Worm (Caenorhabditis elegans): ENCODE data around the gene C35B1.3.

Gene C35B1.3

ce11 chrIV:4049398-4049998 is 31.5 kb upstream of the C35B1.3 start, which contains the start of gene pcn-1:
pcn-1 (minus strand) TSS chrIV:4049448.
- peak; percentile 49 for TF ChIP-seq F13C5.2 (tag; optimal IDR thresholded peaks at IDR 0.05)
- peak; percentile 29 for TF ChIP-seq hmg-4 (GFP tag; optimal IDR thresholded peaks at IDR 0.05)
- TF ChIP-seq ama-1 (optimal IDR thresholded peaks at IDR 0.05): no peak
- TF ChIP-seq pes-1 (GFP tag; IDR thresholded peaks at IDR 0.05): 0 out of 2 replicates have a peak, but pooled peaks have one; percentile 14
- no peak for TF ChIP-seq sea-1 (GFP tag; conservative IDR thresholded peaks at IDR 0.05)

ce11 chrIV:4051539-4051938 is 29.4 kb upstream of the C35B1.3 start, which contains the start of gene wrt-5:
wrt-5 (minus strand) TSS chrIV:4051639.
- no peak for TF ChIP-seq ceh-13 (GFP tag; optimal IDR thresholded peaks at IDR 0.05)
- no peak for TF ChIP-seq flt-1 (GFP tag; IDR thresholded peaks at IDR 0.05)
- no peak for TF ChIP-seq tbx-11 (GFP tag; IDR thresholded peaks at IDR 0.05)

ce11 chrIV:4052274-4052673 is 28.7 kb upstream of the C35B1.3 start:
- TF ChIP-seq hmbx-1 (tag; optimal IDR thresholded peaks at IDR 0.05): no peak
- no peak for TF ChIP-seq tbx-37 (GFP tag; conservative IDR thresholded peaks at IDR 0.05)
- TF ChIP-seq tra-4 (tag; optimal IDR thresholded peaks at IDR 0.05): no peak
- TF ChIP-seq ama-1 (optimal IDR thresholded peaks at IDR 0.05): no peak
- no peak for TF ChIP-seq flt-1 (GFP tag; IDR thresholded peaks at IDR 0.05)
- no peak for TF ChIP-seq ceh-36 (tag; optimal IDR thresholded peaks at IDR 0.05)
- no peak for TF ChIP-seq hnd-1 (tag; optimal IDR thresholded peaks at IDR 0.05)
- TF ChIP-seq pes-1 (GFP tag; IDR thresholded peaks at IDR 0.05): no peak
- no peak for TF ChIP-seq ceh-13 (GFP tag; optimal IDR thresholded peaks at IDR 0.05)
- TF ChIP-seq B0310.2 (tag; optimal IDR thresholded peaks at IDR 0.05): no peak
- TF ChIP-seq scrt-1 (GFP tag; IDR thresholded peaks at IDR 0.05): no peak
- no peak for TF ChIP-seq tbx-11 (GFP tag; IDR thresholded peaks at IDR 0.05)
- TF ChIP-seq sea-1 (GFP tag; conservative IDR thresholded peaks at IDR 0.05): no peak

- TF ChIP-seq ama-1 (optimal IDR thresholded peaks at IDR 0.05): no peak
- no peak for TF ChIP-seq tbx-11 (GFP tag; IDR thresholded peaks at IDR 0.05)
- TF ChIP-seq sea-1 (GFP tag; conservative IDR thresholded peaks at IDR 0.05): no peak
- no peak for TF ChIP-seq hmbx-1 (tag; optimal IDR thresholded peaks at IDR 0.05)
- TF ChIP-seq pes-1 (GFP tag; IDR thresholded peaks at IDR 0.05): no peak
- no peak for TF ChIP-seq scrt-1 (GFP tag; IDR thresholded peaks at IDR 0.05)
- no peak for TF ChIP-seq tra-4 (tag; optimal IDR thresholded peaks at IDR 0.05)
- TF ChIP-seq flt-1 (GFP tag; IDR thresholded peaks at IDR 0.05): no peak
- TF ChIP-seq hmg-4 (GFP tag; optimal IDR thresholded peaks at IDR 0.05): no peak
- no peak for TF ChIP-seq hnd-1 (tag; optimal IDR thresholded peaks at IDR 0.05)
Observed at ce11 chrIV:4053405-4053804, 27.5 kb upstream of the C35B1.3 start.

ce11 chrIV:4055297-4055696 is 25.7 kb upstream of the C35B1.3 start:
- no peak for TF ChIP-seq B0310.2 (tag; optimal IDR thresholded peaks at IDR 0.05)
- TF ChIP-seq ama-1 (optimal IDR thresholded peaks at IDR 0.05): no peak
- no peak for TF ChIP-seq hnd-1 (tag; optimal IDR thresholded peaks at IDR 0.05)
- TF ChIP-seq scrt-1 (GFP tag; IDR thresholded peaks at IDR 0.05): no peak
- TF ChIP-seq flt-1 (GFP tag; IDR thresholded peaks at IDR 0.05): no peak
- no peak for TF ChIP-seq hmbx-1 (tag; optimal IDR thresholded peaks at IDR 0.05)
- no peak for TF ChIP-seq ceh-36 (tag; optimal IDR thresholded peaks at IDR 0.05)
- TF ChIP-seq tbx-11 (GFP tag; IDR thresholded peaks at IDR 0.05): no peak
- no peak for TF ChIP-seq sea-1 (GFP tag; conservative IDR thresholded peaks at IDR 0.05)
- TF ChIP-seq F13C5.2 (tag; optimal IDR thresholded peaks at IDR 0.05): no peak
- no peak for TF ChIP-seq pes-1 (GFP tag; IDR thresholded peaks at IDR 0.05)
- no peak for TF ChIP-seq hmg-4 (GFP tag; optimal IDR thresholded peaks at IDR 0.05)
- no peak for TF ChIP-seq ceh-13 (GFP tag; optimal IDR thresholded peaks at IDR 0.05)
- TF ChIP-seq aly-1 (tag; optimal IDR thresholded peaks at IDR 0.05): no peak
- no peak for TF ChIP-seq tbx-37 (GFP tag; conservative IDR thresholded peaks at IDR 0.05)
- TF ChIP-seq tra-4 (tag; optimal IDR thresholded peaks at IDR 0.05): no peak
- no peak for TF ChIP-seq ets-7 (tag; optimal IDR thresholded peaks at IDR 0.05)

ce11 chrIV:4063573-4063972 is 17.4 kb upstream of the C35B1.3 start, which contains the start of gene ilys-6:
ilys-6 (minus strand) TSS chrIV:4063673.
- TF ChIP-seq tbx-37 (GFP tag; conservative IDR thresholded peaks at IDR 0.05): no peak
- no peak for TF ChIP-seq hnd-1 (tag; optimal IDR thresholded peaks at IDR 0.05)
- TF ChIP-seq F13C5.2 (tag; optimal IDR thresholded peaks at IDR 0.05): no peak
- TF ChIP-seq hmbx-1 (tag; optimal IDR thresholded peaks at IDR 0.05): no peak
- no peak for TF ChIP-seq ama-1 (optimal IDR thresholded peaks at IDR 0.05)
- TF ChIP-seq B0310.2 (tag; optimal IDR thresholded peaks at IDR 0.05): no peak
- no peak for TF ChIP-seq tbx-11 (GFP tag; IDR thresholded peaks at IDR 0.05)
- TF ChIP-seq ets-7 (tag; optimal IDR thresholded peaks at IDR 0.05): no peak
- no peak for TF ChIP-seq pes-1 (GFP tag; IDR thresholded peaks at IDR 0.05)
- no peak for TF ChIP-seq flt-1 (GFP tag; IDR thresholded peaks at IDR 0.05)
- no peak for TF ChIP-seq ceh-13 (GFP tag; optimal IDR thresholded peaks at IDR 0.05)
- no peak for TF ChIP-seq tra-4 (tag; optimal IDR thresholded peaks at IDR 0.05)
- TF ChIP-seq ceh-36 (tag; optimal IDR thresholded peaks at IDR 0.05): no peak
- no peak for TF ChIP-seq sea-1 (GFP tag; conservative IDR thresholded peaks at IDR 0.05)

- TF ChIP-seq ama-1 (optimal IDR thresholded peaks at IDR 0.05): no peak
- no peak for TF ChIP-seq tra-4 (tag; optimal IDR thresholded peaks at IDR 0.05)
- no peak for TF ChIP-seq scrt-1 (GFP tag; IDR thresholded peaks at IDR 0.05)
- no peak for TF ChIP-seq aly-1 (tag; optimal IDR thresholded peaks at IDR 0.05)
- TF ChIP-seq ceh-13 (GFP tag; optimal IDR thresholded peaks at IDR 0.05): no peak
- TF ChIP-seq F13C5.2 (tag; optimal IDR thresholded peaks at IDR 0.05): no peak
- no peak for TF ChIP-seq tbx-37 (GFP tag; conservative IDR thresholded peaks at IDR 0.05)
- no peak for TF ChIP-seq ceh-36 (tag; optimal IDR thresholded peaks at IDR 0.05)
- no peak for TF ChIP-seq hnd-1 (tag; optimal IDR thresholded peaks at IDR 0.05)
- no peak for TF ChIP-seq B0310.2 (tag; optimal IDR thresholded peaks at IDR 0.05)
- TF ChIP-seq ets-7 (tag; optimal IDR thresholded peaks at IDR 0.05): no peak
Observed at ce11 chrIV:4067336-4067735, 13.6 kb upstream of the C35B1.3 start.

- TF ChIP-seq hnd-1 (tag; optimal IDR thresholded peaks at IDR 0.05) (no peak), hmbx-1 (tag; optimal IDR thresholded peaks at IDR 0.05) (no peak), ceh-36 (tag; optimal IDR thresholded peaks at IDR 0.05) (no peak), sea-1 (GFP tag; conservative IDR thresholded peaks at IDR 0.05) (no peak), tbx-11 (GFP tag; IDR thresholded peaks at IDR 0.05) (no peak), ceh-13 (GFP tag; optimal IDR thresholded peaks at IDR 0.05) (no peak), B0310.2 (tag; optimal IDR thresholded peaks at IDR 0.05) (no peak), hmg-4 (GFP tag; optimal IDR thresholded peaks at IDR 0.05) (no peak), scrt-1 (GFP tag; IDR thresholded peaks at IDR 0.05) (no peak), F13C5.2 (tag; optimal IDR thresholded peaks at IDR 0.05) (no peak), ets-7 (tag; optimal IDR thresholded peaks at IDR 0.05) (no peak), pes-1 (GFP tag; IDR thresholded peaks at IDR 0.05) (no peak), tra-4 (tag; optimal IDR thresholded peaks at IDR 0.05) (no peak), flt-1 (GFP tag; IDR thresholded peaks at IDR 0.05) (no peak), ama-1 (optimal IDR thresholded peaks at IDR 0.05) (no peak), tbx-37 (GFP tag; conservative IDR thresholded peaks at IDR 0.05) (no peak), aly-1 (tag; optimal IDR thresholded peaks at IDR 0.05) (no peak)
Observed at ce11 chrIV:4068480-4068879, 12.5 kb upstream of the C35B1.3 start, which contains the start of gene fbxb-55. fbxb-55 (plus strand) TSS chrIV:4068780.
